Fruit fly (Drosophila melanogaster): ENCODE measurements around the gene spdi.

The spdi gene

DNA sequence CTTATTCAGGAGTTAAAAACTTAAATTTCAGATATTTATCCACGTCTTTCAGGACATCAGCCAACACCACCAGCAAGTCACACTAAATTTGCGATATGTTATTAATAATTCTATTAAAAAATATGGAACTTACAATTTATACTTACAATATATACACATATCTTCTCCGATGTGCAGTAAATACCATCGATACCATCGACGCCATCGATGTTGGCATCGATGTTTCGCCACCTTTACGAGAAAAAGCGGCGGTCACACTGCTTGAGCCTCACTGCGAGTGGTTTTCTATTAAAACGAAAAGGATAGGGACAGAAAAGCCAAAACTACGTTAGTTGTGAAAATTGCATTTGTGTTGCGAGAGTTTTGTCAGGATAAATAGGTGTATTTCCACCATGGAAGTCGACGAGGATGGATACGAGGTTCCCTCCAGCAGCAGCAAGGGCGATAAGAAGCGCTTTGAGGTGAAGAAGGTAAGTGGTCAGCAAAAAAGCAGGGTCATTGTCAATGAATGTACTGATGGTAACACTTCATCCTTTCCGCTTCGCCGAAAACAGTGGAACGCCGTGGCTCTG lies 27.1 kb upstream of the spdi start, which contains the start of gene Roc1a (continued):
- TF ChIP-seq mam (GFP tag; optimal IDR thresholded peaks at IDR 0.05) (no peak), Hand (GFP tag; optimal IDR thresholded peaks at IDR 0.05) (no peak), Dll (GFP tag; IDR thresholded peaks at IDR 0.05; ENCODE audit: partially characterized antibody) (peak; percentile 57; the same call in 1 of the 4 replicates), Bgb (GFP tag; IDR thresholded peaks at IDR 0.05; ENCODE audit: partially characterized antibody) (peak; percentile 79), CG4360 (GFP tag; IDR thresholded peaks at IDR 0.05) (no peak), HmgD (GFP tag; optimal IDR thresholded peaks at IDR 0.05) (no peak), CG13775 (GFP tag; optimal IDR thresholded peaks at IDR 0.05) (peak; percentile 45), amos (GFP tag; IDR thresholded peaks at IDR 0.05; ENCODE audit: partially characterized antibody) (peak; percentile 88), Spps (tag; optimal IDR thresholded peaks at IDR 0.05) (no peak), lola (GFP tag; optimal IDR thresholded peaks at IDR 0.05) (peak in 1 of 3 experiments; percentile 13), Nf-YC (tag; optimal IDR thresholded peaks at IDR 0.05) (peak; percentile 13), zf30C (GFP tag; optimal IDR thresholded peaks at IDR 0.05) (no peak), Antp (GFP tag; optimal IDR thresholded peaks at IDR 0.05) (no peak), CG10267 (tag; optimal IDR thresholded peaks at IDR 0.05) (no peak), gro (GFP tag; optimal IDR thresholded peaks at IDR 0.05) (no peak), CG9727 (GFP tag; optimal IDR thresholded peaks at IDR 0.05) (peak; percentile 23), Nf-YA (GFP tag; IDR thresholded peaks at IDR 0.05) (no peak), crp (GFP tag; optimal IDR thresholded peaks at IDR 0.05) (no peak), mld (GFP tag; IDR thresholded peaks at IDR 0.05; ENCODE audit: partially characterized antibody) (peak; percentile 53; the same call in 1 of the 3 replicates), scrt (GFP tag; optimal IDR thresholded peaks at IDR 0.05) (no peak), CG31441 (GFP tag; IDR thresholded peaks at IDR 0.05) (no peak), dpn (GFP tag; optimal IDR thresholded peaks at IDR 0.05) (no peak), ab (GFP tag; optimal IDR thresholded peaks at IDR 0.05) (no peak), CG12391 (tag; optimal IDR thresholded peaks at IDR 0.05) (peak; percentile 11), odd (GFP tag; optimal IDR thresholded peaks at IDR 0.05) (no peak), Dref (GFP tag; IDR thresholded peaks at IDR 0.05) (peak; percentile 84), CG16863 (GFP tag; optimal IDR thresholded peaks at IDR 0.05) (no peak), CG6765 (GFP tag; optimal IDR thresholded peaks at IDR 0.05) (no peak), slou (GFP tag; optimal IDR thresholded peaks at IDR 0.05) (no peak), MBD-R2 (GFP tag; IDR thresholded peaks at IDR 0.05) (peak; percentile 47), tna (GFP tag; IDR thresholded peaks at IDR 0.05; ENCODE audit: partially characterized antibody) (peak; percentile 49; the same call in 1 of the 2 replicates), CG1024 (GFP tag; IDR thresholded peaks at IDR 0.05) (no peak), CG12104 (GFP tag; optimal IDR thresholded peaks at IDR 0.05) (no peak), cad (GFP tag; optimal IDR thresholded peaks at IDR 0.05) (no peak), CG10366 (GFP tag; IDR thresholded peaks at IDR 0.05) (no peak), CG6854 (GFP tag; optimal IDR thresholded peaks at IDR 0.05) (no peak), Side (GFP tag; optimal IDR thresholded peaks at IDR 0.05) (no peak), CG11695 (GFP tag; IDR thresholded peaks at IDR 0.05) (no peak), corto (GFP tag; optimal IDR thresholded peaks at IDR 0.05) (no peak), CG14667 (GFP tag; IDR thresholded peaks at IDR 0.05) (no peak), CG7963 (GFP tag; IDR thresholded peaks at IDR 0.05; ENCODE audit: partially characterized antibody) (peak; percentile 78), hb (GFP tag; IDR thresholded peaks at IDR 0.05; ENCODE audit: partially characterized antibody) (peak; percentile 68; the same call in 2 of the 3 replicates), sna (GFP tag; IDR thresholded peaks at IDR 0.05; ENCODE audit: partially characterized antibody) (peak; percentile 15; the same call in 1 of the 2 replicates), CG10959 (GFP tag; IDR thresholded peaks at IDR 0.05) (no peak), ro (GFP tag; IDR thresholded peaks at IDR 0.05) (no peak), CG4730 (GFP tag; IDR thresholded peaks at IDR 0.05) (no peak), sc (optimal IDR thresholded peaks at IDR 0.05) (no peak), sc (GFP tag; optimal IDR thresholded peaks at IDR 0.05) (no peak), Meics (GFP tag; optimal IDR thresholded peaks at IDR 0.05) (no peak), CG1233 (GFP tag; optimal IDR thresholded peaks at IDR 0.05) (no peak)
